Fruit fly (Drosophila melanogaster) S2 (cell line): ENCODE results near the gene Non2.

Experiments
- CG8478 ChIP-seq: fragments of >200 bp; optimal IDR thresholded peaks from 2 replicates; lab custom pipeline; 2018
- CTCF ChIP-seq, 2 experiments: fragments of >200 bp; optimal IDR thresholded peaks; 2 replicates each; lab custom pipeline; 2018

DNA sequence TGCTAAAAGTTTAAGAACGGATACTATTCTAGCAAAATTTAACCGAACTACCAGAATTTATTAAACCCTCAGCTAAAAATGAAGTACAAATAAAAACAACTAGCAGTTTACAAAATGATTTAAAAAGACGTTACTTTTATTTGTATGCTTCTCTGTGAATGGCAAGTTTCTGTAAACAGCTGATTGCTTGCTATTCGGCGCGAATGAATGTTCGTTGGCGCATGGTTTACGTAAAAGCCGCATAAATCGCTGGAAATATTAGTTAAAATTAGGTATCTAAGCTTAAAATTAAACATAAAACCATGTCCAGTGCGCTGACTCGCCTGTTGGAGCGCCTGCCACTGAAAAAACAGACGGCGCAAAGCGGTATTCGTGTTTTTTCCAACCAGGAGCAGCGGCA lies 13.9 kb downstream of the Non2 start, which contains the start of gene mRpS35:
- TF ChIP-seq CG8478: no peak
- TF ChIP-seq CTCF (optimal IDR thresholded peaks at IDR 0.05; lab: Kevin White, UChicago): no peak
